Worm (Caenorhabditis elegans) whole organism, late embryonic: Measurements from ENCODE around the gene srw-40.

ENCODE experiments used
- ama-1 ChIP-seq: fragments of 150-350 bp; optimal IDR thresholded peaks from 2 replicates; lab custom pipeline; 2014
- ceh-34 ChIP-seq: sonication (generic microtip); optimal IDR thresholded peaks from 2 replicates; lab custom pipeline; 2016; ENCODE audit warnings: mild to moderate bottlenecking, missing genetic modification characterization, missing compliant biosample characterization
- ceh-45 ChIP-seq: fragments of 200-800 bp; sonication (Bioruptor generic); IDR thresholded peaks from 2 replicates; pipeline ENCODE4 v1.3.6; 2022; ENCODE audit warnings: missing genetic modification reagents, missing genetic modification characterization, missing compliant biosample characterization
- elt-2 ChIP-seq: sonication (generic microtip); optimal IDR thresholded peaks from 2 replicates; lab custom pipeline; 2016; ENCODE audit warnings: missing genetic modification reagents, missing genetic modification characterization, missing compliant biosample characterization
- fkh-10 ChIP-seq: fragments of 150-350 bp; optimal IDR thresholded peaks from 2 replicates; lab custom pipeline; 2014; ENCODE audit warnings: missing biosample characterization, missing genetic modification reagents, missing genetic modification characterization
- npax-4 ChIP-seq: sonication (generic microtip); optimal IDR thresholded peaks from 2 replicates; lab custom pipeline; 2016; ENCODE audit warnings: missing genetic modification characterization, missing compliant biosample characterization
- tbx-2 ChIP-seq: sonication (generic microtip); optimal IDR thresholded peaks from 2 replicates; lab custom pipeline; 2016; ENCODE audit warnings: missing genetic modification characterization, missing compliant biosample characterization

DNA sequence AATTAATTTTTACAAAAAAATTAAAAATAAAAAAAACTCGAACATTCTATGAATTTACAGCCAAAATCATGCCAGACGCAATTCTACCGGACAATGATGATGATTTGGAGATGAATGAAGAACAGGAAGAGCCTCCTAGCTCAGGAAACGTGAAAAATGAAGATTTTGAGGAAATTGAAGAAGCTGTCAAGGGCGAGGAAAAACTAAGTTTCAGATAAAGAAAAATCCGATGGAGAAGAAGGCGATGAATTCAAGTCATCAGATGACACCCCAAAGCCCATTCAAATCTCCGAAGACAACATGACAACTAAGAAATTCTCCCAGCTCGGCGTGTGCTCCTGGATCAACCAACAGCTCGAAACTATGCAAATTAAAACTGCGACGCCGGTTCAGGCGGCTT is 5.9 kb upstream of the srw-40 start, which contains the start of gene Y52E8A.1:
- TF ChIP-seq ceh-34 (tag; lab: Kevin White, UChicago) (no peak), ama-1 (no peak), npax-4 (tag; lab: Kevin White, UChicago) (no peak), elt-2 (tag; lab: Kevin White, UChicago) (no peak), fkh-10 (GFP tag; lab: Kevin White, UChicago) (no peak), tbx-2 (tag; lab: Kevin White, UChicago) (no peak), ceh-45 (GFP tag; lab: Robert Waterston, UW) (no peak)
